Fruit fly (Drosophila melanogaster) whole organism, embryonic: ENCODE results near the gene tau.

ENCODE experiments used
- Atf-2 ChIP-seq: fragments of 200-800 bp; sonication (Bioruptor generic); optimal IDR thresholded peaks from 2 replicates; lab custom pipeline; 2016; ENCODE audit warnings: missing biosample characterization, missing genetic modification characterization
- CG10209 ChIP-seq: fragments of 200-800 bp; sonication (Bioruptor generic); optimal IDR thresholded peaks from 3 replicates; lab custom pipeline; 2017; ENCODE audit warnings: missing biosample characterization, mild to moderate bottlenecking, missing genetic modification characterization, missing genetic modification reagents
- CG10274 ChIP-seq: fragments of 200-800 bp; sonication (Bioruptor generic); optimal IDR thresholded peaks from 3 replicates; lab custom pipeline; 2017; ENCODE audit warnings: missing biosample characterization, mild to moderate bottlenecking, missing genetic modification characterization
- CG11093 ChIP-seq: fragments of 200-800 bp; sonication (Bioruptor generic); IDR thresholded peaks from 3 replicates; pipeline ENCODE4 v1.3.6; 2022; ENCODE audit warnings: missing biosample characterization, missing genetic modification characterization
- CG12071 ChIP-seq: fragments of 200-800 bp; sonication (Bioruptor generic); optimal IDR thresholded peaks from 3 replicates; lab custom pipeline; 2018; ENCODE audit warnings: missing biosample characterization, mild to moderate bottlenecking, missing genetic modification characterization
- CG12104 ChIP-seq: fragments of 200-800 bp; sonication (Bioruptor generic); optimal IDR thresholded peaks from 3 replicates; lab custom pipeline; 2016; ENCODE audit warnings: missing biosample characterization, missing genetic modification characterization
- CG15073 ChIP-seq: fragments of 200-800 bp; sonication (Bioruptor generic); optimal IDR thresholded peaks from 2 replicates; lab custom pipeline; 2016; ENCODE audit warnings: missing biosample characterization, missing genetic modification characterization
- CG15514 ChIP-seq: fragments of 200-800 bp; sonication (Bioruptor generic); optimal IDR thresholded peaks from 3 replicates; lab custom pipeline; 2017; ENCODE audit warnings: missing biosample characterization, missing genetic modification characterization, mild to moderate bottlenecking, moderate library complexity, missing genetic modification reagents
- CG16813 ChIP-seq: fragments of 200-800 bp; sonication (Bioruptor generic); IDR thresholded peaks from 3 replicates; pipeline ENCODE4 v1.3.6; 2022; ENCODE audit warnings: missing biosample characterization, missing genetic modification characterization; ENCODE audit not compliant: partially characterized antibody
- CG16815 ChIP-seq: fragments of 200-800 bp; sonication (Bioruptor generic); optimal IDR thresholded peaks from 3 replicates; lab custom pipeline; 2017; ENCODE audit warnings: missing biosample characterization, mild to moderate bottlenecking, missing genetic modification characterization
- CG17912 ChIP-seq: fragments of 200-800 bp; sonication (Bioruptor generic); optimal IDR thresholded peaks from 2 replicates; lab custom pipeline; 2018; ENCODE audit warnings: missing biosample characterization, mild to moderate bottlenecking, missing genetic modification characterization
- CG2889 ChIP-seq: fragments of 200-800 bp; sonication (Bioruptor generic); IDR thresholded peaks from 3 replicates; pipeline ENCODE4 v1.3.6; 2022; ENCODE audit warnings: missing biosample characterization, missing genetic modification characterization
- CG30403 ChIP-seq: fragments of 200-800 bp; sonication (Bioruptor generic); optimal IDR thresholded peaks from 3 replicates; lab custom pipeline; 2016; ENCODE audit warnings: missing biosample characterization, missing genetic modification characterization
- CG31224 ChIP-seq: fragments of 200-800 bp; sonication (Bioruptor generic); IDR thresholded peaks from 2 replicates; pipeline ENCODE4 v1.3.6; 2022; ENCODE audit warnings: missing biosample characterization, missing genetic modification characterization
- CG32532 ChIP-seq: fragments of 200-800 bp; sonication (Bioruptor generic); IDR thresholded peaks from 2 replicates; pipeline ENCODE4 v1.3.6; 2022; ENCODE audit warnings: missing biosample characterization, missing genetic modification characterization
- CG7786 ChIP-seq: fragments of 200-800 bp; sonication (Bioruptor generic); optimal IDR thresholded peaks from 2 replicates; lab custom pipeline; 2016; ENCODE audit warnings: missing biosample characterization, missing genetic modification characterization
- CG7963 ChIP-seq: fragments of 200-800 bp; sonication (Bioruptor generic); IDR thresholded peaks from 3 replicates; pipeline ENCODE4 v1.3.6; 2022; ENCODE audit warnings: missing biosample characterization, missing genetic modification characterization; ENCODE audit not compliant: partially characterized antibody
- CG8359 ChIP-seq: fragments of 200-800 bp; sonication (Bioruptor generic); optimal IDR thresholded peaks from 2 replicates; lab custom pipeline; 2017; ENCODE audit warnings: missing biosample characterization, mild to moderate bottlenecking, missing genetic modification characterization, borderline replicate concordance
- CG8924 ChIP-seq: fragments of 200-800 bp; optimal IDR thresholded peaks from 3 replicates; lab custom pipeline; 2019; ENCODE audit warnings: missing biosample characterization, mild to moderate bottlenecking, missing genetic modification characterization, moderate library complexity
- Camta ChIP-seq: fragments of 200-800 bp; sonication (Bioruptor generic); optimal IDR thresholded peaks from 2 replicates; lab custom pipeline; 2016; ENCODE audit warnings: missing biosample characterization, missing genetic modification characterization
- Chrac-16 ChIP-seq: fragments of 200-800 bp; sonication (Bioruptor generic); optimal IDR thresholded peaks from 3 replicates; lab custom pipeline; 2016; ENCODE audit warnings: missing biosample characterization, missing genetic modification characterization
- Deaf1 ChIP-seq: fragments of 200-800 bp; optimal IDR thresholded peaks from 3 replicates; lab custom pipeline; 2019; ENCODE audit warnings: missing biosample characterization, mild to moderate bottlenecking, missing genetic modification characterization, moderate library complexity
- GATAe ChIP-seq: fragments of 200-800 bp; sonication (Bioruptor generic); conservative IDR thresholded peaks from 2 replicates; pipeline ENCODE4 v1.3.6; 2022; ENCODE audit warnings: missing biosample characterization, missing genetic modification characterization
- H15 ChIP-seq: fragments of 200-800 bp; sonication (Bioruptor generic); IDR thresholded peaks from 3 replicates; pipeline ENCODE4 v1.3.6; 2022; ENCODE audit warnings: missing biosample characterization, missing genetic modification characterization
- H2.0 ChIP-seq: fragments of 200-800 bp; sonication (Bioruptor generic); IDR thresholded peaks from 2 replicates; pipeline ENCODE4 v1.3.6; 2022; ENCODE audit warnings: missing biosample characterization, missing genetic modification characterization
- Hey ChIP-seq: fragments of 200-800 bp; sonication (Bioruptor generic); optimal IDR thresholded peaks from 3 replicates; lab custom pipeline; 2018; ENCODE audit warnings: missing biosample characterization, mild to moderate bottlenecking, missing genetic modification characterization
- MTF-1 ChIP-seq: fragments of 200-800 bp; sonication (Bioruptor generic); optimal IDR thresholded peaks from 2 replicates; lab custom pipeline; 2018; ENCODE audit warnings: missing biosample characterization, mild to moderate bottlenecking, missing genetic modification characterization, borderline replicate concordance
- Mad ChIP-seq: fragments of 200-800 bp; sonication (Bioruptor generic); optimal IDR thresholded peaks from 2 replicates; lab custom pipeline; 2016; ENCODE audit warnings: missing biosample characterization, missing genetic modification characterization
- Meics ChIP-seq: fragments of 200-800 bp; sonication (Bioruptor generic); optimal IDR thresholded peaks from 2 replicates; lab custom pipeline; 2017; ENCODE audit warnings: missing biosample characterization, mild to moderate bottlenecking, missing genetic modification characterization
- Side ChIP-seq: fragments of 200-800 bp; sonication (Bioruptor generic); optimal IDR thresholded peaks from 2 replicates; lab custom pipeline; 2016; ENCODE audit warnings: missing biosample characterization, missing genetic modification characterization
- Sry-β ChIP-seq: fragments of 200-800 bp; sonication (Bioruptor generic); optimal IDR thresholded peaks from 2 replicates; lab custom pipeline; 2018; ENCODE audit warnings: missing biosample characterization, mild to moderate bottlenecking, missing genetic modification characterization, moderate library complexity
- Sry-δ ChIP-seq: fragments of 200-800 bp; sonication (Bioruptor generic); optimal IDR thresholded peaks from 2 replicates; lab custom pipeline; 2016; ENCODE audit warnings: missing biosample characterization, missing genetic modification characterization
- Xrp1 ChIP-seq: fragments of 200-800 bp; sonication (Bioruptor generic); IDR thresholded peaks from 2 replicates; pipeline ENCODE4 v1.3.6; 2022; ENCODE audit warnings: missing biosample characterization, missing genetic modification characterization
- aop ChIP-seq: fragments of 200-800 bp; sonication (Bioruptor generic); IDR thresholded peaks from 2 replicates; pipeline ENCODE4 v1.3.6; 2022; ENCODE audit warnings: missing biosample characterization, missing genetic modification characterization
- ara ChIP-seq: fragments of 200-800 bp; sonication (Bioruptor generic); IDR thresholded peaks from 2 replicates; pipeline ENCODE4 v1.3.6; 2022; ENCODE audit warnings: missing biosample characterization, missing genetic modification characterization
- az2 ChIP-seq: fragments of 200-800 bp; sonication (Bioruptor generic); optimal IDR thresholded peaks from 3 replicates; lab custom pipeline; 2016; ENCODE audit warnings: missing biosample characterization, missing genetic modification characterization
- bab2 ChIP-seq: fragments of 200-800 bp; sonication (Bioruptor generic); optimal IDR thresholded peaks from 2 replicates; lab custom pipeline; 2016; ENCODE audit warnings: missing biosample characterization, missing genetic modification characterization
- croc ChIP-seq: fragments of 200-800 bp; sonication (Bioruptor generic); conservative IDR thresholded peaks from 3 replicates; pipeline ENCODE4 v1.3.6; 2022; ENCODE audit warnings: missing biosample characterization, missing genetic modification characterization
- dimm ChIP-seq: fragments of 200-800 bp; sonication (Bioruptor generic); IDR thresholded peaks from 2 replicates; pipeline ENCODE4 v1.3.6; 2022; ENCODE audit warnings: missing biosample characterization, missing genetic modification characterization
- disco-r ChIP-seq: fragments of 200-800 bp; sonication (Bioruptor generic); optimal IDR thresholded peaks from 2 replicates; lab custom pipeline; 2016; ENCODE audit warnings: missing biosample characterization, missing genetic modification characterization
- dmrt11E ChIP-seq: fragments of 200-800 bp; sonication (Bioruptor generic); optimal IDR thresholded peaks from 3 replicates; lab custom pipeline; 2018; ENCODE audit warnings: missing biosample characterization, mild to moderate bottlenecking, missing genetic modification characterization, moderate library complexity
- eyg ChIP-seq: fragments of 200-800 bp; sonication (Bioruptor generic); optimal IDR thresholded peaks from 3 replicates; lab custom pipeline; 2016; ENCODE audit warnings: missing biosample characterization, missing genetic modification characterization
- h ChIP-seq: fragments of >200 bp; optimal IDR thresholded peaks from 2 replicates; lab custom pipeline; 2017
- jigr1 ChIP-seq: fragments of 200-800 bp; sonication (Bioruptor generic); IDR thresholded peaks from 3 replicates; pipeline ENCODE4 v1.3.6; 2022; ENCODE audit warnings: missing biosample characterization, missing genetic modification characterization
- ken ChIP-seq: fragments of 200-800 bp; sonication (Bioruptor generic); IDR thresholded peaks from 3 replicates; pipeline ENCODE4 v1.3.6; 2022; ENCODE audit warnings: missing biosample characterization, missing genetic modification characterization
- maf-S ChIP-seq: fragments of 200-800 bp; sonication (Bioruptor generic); optimal IDR thresholded peaks from 2 replicates; lab custom pipeline; 2016; ENCODE audit warnings: missing biosample characterization, missing genetic modification characterization
- prd ChIP-seq, 3 experiments: fragments of >200 bp in 2 of 3; fragments of 200-800 bp in 1 of 3; sonication (Bioruptor generic) in 1 of 3; optimal IDR thresholded peaks in 2 of 3; IDR thresholded peaks in 1 of 3; 2 replicates in 2 of 3; 3 replicates in 1 of 3; pipeline versions ENCODE4 v1.3.6 to Lab custom; 2017 to 2022; ENCODE audit warnings: missing biosample characterization in 1 of 3, missing genetic modification characterization in 1 of 3
- row ChIP-seq: fragments of 200-800 bp; sonication (Bioruptor generic); IDR thresholded peaks from 3 replicates; pipeline ENCODE4 v1.3.6; 2022; ENCODE audit warnings: missing biosample characterization, missing genetic modification characterization
- scrt ChIP-seq: fragments of 200-800 bp; sonication (Bioruptor generic); optimal IDR thresholded peaks from 2 replicates; lab custom pipeline; 2018; ENCODE audit warnings: missing biosample characterization, mild to moderate bottlenecking, missing genetic modification characterization, moderate library complexity
- ttk ChIP-seq: fragments of 200-800 bp; sonication (Bioruptor generic); IDR thresholded peaks from 2 replicates; pipeline ENCODE4 v2.1.2; 2022; ENCODE audit warnings: missing biosample characterization, missing genetic modification characterization
- usp ChIP-seq: fragments of >200 bp; optimal IDR thresholded peaks from 2 replicates; lab custom pipeline; 2017; ENCODE audit warnings: missing biosample characterization, missing genetic modification characterization
- wek ChIP-seq: fragments of 200-800 bp; sonication (Bioruptor generic); optimal IDR thresholded peaks from 3 replicates; lab custom pipeline; 2018; ENCODE audit warnings: missing biosample characterization, mild to moderate bottlenecking, missing genetic modification characterization, moderate library complexity

tau gene

dm6 chr3R:27661971-27662489 is 5.2 kb upstream of the tau start, which contains the start of gene unc80 (continued):
- TF ChIP-seq CG16813, result no peak
- TF ChIP-seq dmrt11E, result no peak
- no peak for TF ChIP-seq CG16815
- TF ChIP-seq CG10209, result peak; percentile 7
- no peak for TF ChIP-seq wek (GFP tag; lab: Kevin White, UChicago)
- no peak for TF ChIP-seq Side (GFP tag; lab: Kevin White, UChicago)
- TF ChIP-seq CG17912 (GFP tag; lab: Kevin White, UChicago), result no peak
- TF ChIP-seq CG10274 (GFP tag; lab: Kevin White, UChicago), result no peak
- no peak for TF ChIP-seq usp (GFP tag; lab: Kevin White, UChicago)
- no peak for TF ChIP-seq az2 (GFP tag; lab: Kevin White, UChicago)
- no peak for TF ChIP-seq croc
- no peak for TF ChIP-seq CG7786 (GFP tag; lab: Kevin White, UChicago)
- TF ChIP-seq CG15514 (GFP tag; lab: Kevin White, UChicago), result peak; percentile 19
- no peak for TF ChIP-seq CG12104
- TF ChIP-seq disco-r (GFP tag; lab: Kevin White, UChicago), result no peak
- TF ChIP-seq CG15073 (GFP tag; lab: Kevin White, UChicago), result no peak
- no peak for TF ChIP-seq bab2
- TF ChIP-seq CG8359 (GFP tag; lab: Kevin White, UChicago), result no peak
- no peak for TF ChIP-seq ken (GFP tag; lab: Robert Waterston, UW)
- TF ChIP-seq Meics, result peak; percentile 34
- TF ChIP-seq ttk (GFP tag; lab: Robert Waterston, UW), result no peak
- no peak for TF ChIP-seq Hey (tag; lab: Kevin White, UChicago)
- TF ChIP-seq CG30403 (GFP tag; lab: Kevin White, UChicago), result no peak
- TF ChIP-seq CG11093, result no peak
- TF ChIP-seq CG8924 (tag; lab: Kevin White, UChicago), result no peak
- no peak for TF ChIP-seq maf-S
- no peak for TF ChIP-seq H2.0 (GFP tag; lab: Robert Waterston, UW)
- no peak for TF ChIP-seq Chrac-16 (GFP tag; lab: Kevin White, UChicago)
- no peak for TF ChIP-seq MTF-1 (GFP tag; lab: Kevin White, UChicago)
- TF ChIP-seq aop (GFP tag; lab: Robert Waterston, UW), result no peak
- TF ChIP-seq Mad (GFP tag; lab: Kevin White, UChicago), result no peak
- TF ChIP-seq prd (optimal IDR thresholded peaks at IDR 0.05; lab: Kevin White, UChicago), result no peak
- 0 out of 3 replicates have a peak, but pooled peaks have one; percentile 19 for TF ChIP-seq prd (GFP tag; IDR thresholded peaks at IDR 0.05; lab: Robert Waterston, UW)
- TF ChIP-seq H15 (GFP tag; lab: Robert Waterston, UW), result no peak
- TF ChIP-seq row (GFP tag; lab: Robert Waterston, UW), result peak; percentile 43; the same call in 2 of the 3 replicates
- no peak for TF ChIP-seq Atf-2 (GFP tag; lab: Kevin White, UChicago)
- no peak for TF ChIP-seq Sry-β (GFP tag; lab: Kevin White, UChicago)
- no peak for TF ChIP-seq jigr1 (GFP tag; lab: Robert Waterston, UW)
- TF ChIP-seq h, result no peak
- TF ChIP-seq dimm (GFP tag; lab: Robert Waterston, UW), result no peak
- TF ChIP-seq ara (GFP tag; lab: Robert Waterston, UW), result no peak
- no peak for TF ChIP-seq CG7963 (GFP tag; lab: Robert Waterston, UW)
- peak; percentile 51; the same call in 1 of the 2 replicates for TF ChIP-seq CG32532 (GFP tag; lab: Robert Waterston, UW)
- no peak for TF ChIP-seq Sry-δ
- no peak for TF ChIP-seq eyg (GFP tag; lab: Kevin White, UChicago)
- TF ChIP-seq GATAe, result no peak
- TF ChIP-seq Xrp1 (GFP tag; lab: Robert Waterston, UW), result no peak
- peak; percentile 84 for TF ChIP-seq Deaf1 (tag; lab: Kevin White, UChicago)
- no peak for TF ChIP-seq CG2889
- peak; percentile 16 for TF ChIP-seq CG12071
- TF ChIP-seq Camta, result no peak
- no peak for TF ChIP-seq CG31224 (GFP tag; lab: Robert Waterston, UW)
- TF ChIP-seq scrt (GFP tag; lab: Kevin White, UChicago), result peak; percentile 19
